Fruit fly (Drosophila melanogaster): Measurements from ENCODE around the gene zpg.

Gene zpg

dm6 chr3L:6561052-6561451 lies 44.8 kb downstream of the zpg start (continued):
- TF ChIP-seq Ravus (GFP tag; IDR thresholded peaks at IDR 0.05): no peak
- TF ChIP-seq Deaf1 (tag; optimal IDR thresholded peaks at IDR 0.05): no peak
- no peak for TF ChIP-seq CG2129 (GFP tag; IDR thresholded peaks at IDR 0.05; ENCODE audit: partially characterized antibody)
- no peak for TF ChIP-seq nau (GFP tag; optimal IDR thresholded peaks at IDR 0.05)
- peak; percentile 29 for TF ChIP-seq Sox102F (GFP tag; optimal IDR thresholded peaks at IDR 0.05)
- TF ChIP-seq Hr78 (GFP tag; optimal IDR thresholded peaks at IDR 0.05): no peak
- TF ChIP-seq zen2 (GFP tag; IDR thresholded peaks at IDR 0.05; ENCODE audit: partially characterized antibody): no peak
- TF ChIP-seq danr (GFP tag; IDR thresholded peaks at IDR 0.05): no peak
- TF ChIP-seq Drgx (GFP tag; IDR thresholded peaks at IDR 0.05): 0 out of 2 replicates have a peak, but pooled peaks have one; percentile 10
- TF ChIP-seq CG1602 (GFP tag; optimal IDR thresholded peaks at IDR 0.05): no peak
- TF ChIP-seq Ptx1 (GFP tag; IDR thresholded peaks at IDR 0.05): 0 out of 2 replicates have a peak, but pooled peaks have one; percentile 19
- TF ChIP-seq CG3838 (GFP tag; optimal IDR thresholded peaks at IDR 0.05): no peak
- no peak for TF ChIP-seq Hr3 (GFP tag; optimal IDR thresholded peaks at IDR 0.05)
- peak; percentile 48; the same call in 1 of the 2 replicates for TF ChIP-seq Rfx (GFP tag; IDR thresholded peaks at IDR 0.05)
- TF ChIP-seq gem (tag; optimal IDR thresholded peaks at IDR 0.05): peak; percentile 48
- TF ChIP-seq Bteb2 (GFP tag; optimal IDR thresholded peaks at IDR 0.05): no peak
- no peak for TF ChIP-seq eyg (GFP tag; optimal IDR thresholded peaks at IDR 0.05)
- peak in 1 of 2 experiments; percentile 13 for TF ChIP-seq prd (optimal IDR thresholded peaks at IDR 0.05)
- no peak for TF ChIP-seq prd (GFP tag; IDR thresholded peaks at IDR 0.05)
- TF ChIP-seq sug (tag; optimal IDR thresholded peaks at IDR 0.05): no peak
- no peak for TF ChIP-seq odd (GFP tag; optimal IDR thresholded peaks at IDR 0.05)
- TF ChIP-seq schlank (tag; optimal IDR thresholded peaks at IDR 0.05): no peak
- TF ChIP-seq CG30403 (GFP tag; optimal IDR thresholded peaks at IDR 0.05): no peak
- TF ChIP-seq CG17802 (tag; optimal IDR thresholded peaks at IDR 0.05): no peak
- TF ChIP-seq CG15479 (GFP tag; optimal IDR thresholded peaks at IDR 0.05): peak; percentile 49
- no peak for TF ChIP-seq insv (GFP tag; optimal IDR thresholded peaks at IDR 0.05)
- TF ChIP-seq unc-4 (GFP tag; IDR thresholded peaks at IDR 0.05; ENCODE audit: partially characterized antibody): no peak
- TF ChIP-seq Med (GFP tag): peak; percentile 68
- peak; percentile 11; the same call in 1 of the 3 replicates for TF ChIP-seq CG14050 (GFP tag; IDR thresholded peaks at IDR 0.05)
- TF ChIP-seq Fer2 (tag; optimal IDR thresholded peaks at IDR 0.05): no peak
- peak; percentile 29; the same call in 1 of the 2 replicates for TF ChIP-seq seq (GFP tag; IDR thresholded peaks at IDR 0.05)
- peak; percentile 61; the same call in 1 of the 2 replicates for TF ChIP-seq CG32532 (GFP tag; IDR thresholded peaks at IDR 0.05)
- peak; percentile 6; the same call in 1 of the 2 replicates for TF ChIP-seq lmd (GFP tag; IDR thresholded peaks at IDR 0.05)
- TF ChIP-seq h (optimal IDR thresholded peaks at IDR 0.05): no peak
- no peak for TF ChIP-seq stwl (tag; optimal IDR thresholded peaks at IDR 0.05)
- no peak for TF ChIP-seq Dek (tag; optimal IDR thresholded peaks at IDR 0.05)
- TF ChIP-seq CG10462 (GFP tag; optimal IDR thresholded peaks at IDR 0.05): no peak
- peak; percentile 91 for TF ChIP-seq hkb (optimal IDR thresholded peaks at IDR 0.05)
- TF ChIP-seq hkb (GFP tag; IDR thresholded peaks at IDR 0.05): no peak
- TF ChIP-seq so (GFP tag; IDR thresholded peaks at IDR 0.05): 0 out of 3 replicates have a peak, but pooled peaks have one; percentile 8
- no peak for TF ChIP-seq CG10654 (GFP tag; optimal IDR thresholded peaks at IDR 0.05)
- TF ChIP-seq CG15073 (GFP tag; optimal IDR thresholded peaks at IDR 0.05): no peak
- peak; percentile 10 for TF ChIP-seq Oli (tag; optimal IDR thresholded peaks at IDR 0.05)
- no peak for TF ChIP-seq Hr51 (GFP tag; optimal IDR thresholded peaks at IDR 0.05)
- peak; percentile 32 for TF ChIP-seq PHDP (tag; optimal IDR thresholded peaks at IDR 0.05)
- TF ChIP-seq dpn (GFP tag; optimal IDR thresholded peaks at IDR 0.05): peak in 1 of 2 experiments; percentile 13
- TF ChIP-seq CG18476 (GFP tag; optimal IDR thresholded peaks at IDR 0.05): peak; percentile 80
- TF ChIP-seq tup (GFP tag; optimal IDR thresholded peaks at IDR 0.05): no peak
- no peak for TF ChIP-seq CG31388 (GFP tag; optimal IDR thresholded peaks at IDR 0.05)
- TF ChIP-seq CG12104 (GFP tag; optimal IDR thresholded peaks at IDR 0.05): no peak
- no peak for TF ChIP-seq CG6683 (GFP tag; optimal IDR thresholded peaks at IDR 0.05)

Measured in whole organism, embryonic.